Worm (Caenorhabditis elegans) whole organism, L1 larva: ENCODE measurements around the gene marg-1.

Experiments
- nhr-84 ChIP-seq: sonication (generic microtip); optimal IDR thresholded peaks from 2 replicates; lab custom pipeline; 2017; ENCODE audit warnings: missing biosample characterization, missing genetic modification characterization
- pqm-1 ChIP-seq: sonication (generic microtip); optimal IDR thresholded peaks from 3 replicates; lab custom pipeline; 2017; ENCODE audit warnings: missing biosample characterization, missing genetic modification characterization
- ztf-11 ChIP-seq, 2 experiments: sonication (generic microtip); optimal IDR thresholded peaks; 2 replicates each; lab custom pipeline; 2016 to 2017; ENCODE audit warnings: missing genetic modification characterization in 2 of 2, missing biosample characterization in 1 of 2, missing compliant biosample characterization in 1 of 2

DNA sequence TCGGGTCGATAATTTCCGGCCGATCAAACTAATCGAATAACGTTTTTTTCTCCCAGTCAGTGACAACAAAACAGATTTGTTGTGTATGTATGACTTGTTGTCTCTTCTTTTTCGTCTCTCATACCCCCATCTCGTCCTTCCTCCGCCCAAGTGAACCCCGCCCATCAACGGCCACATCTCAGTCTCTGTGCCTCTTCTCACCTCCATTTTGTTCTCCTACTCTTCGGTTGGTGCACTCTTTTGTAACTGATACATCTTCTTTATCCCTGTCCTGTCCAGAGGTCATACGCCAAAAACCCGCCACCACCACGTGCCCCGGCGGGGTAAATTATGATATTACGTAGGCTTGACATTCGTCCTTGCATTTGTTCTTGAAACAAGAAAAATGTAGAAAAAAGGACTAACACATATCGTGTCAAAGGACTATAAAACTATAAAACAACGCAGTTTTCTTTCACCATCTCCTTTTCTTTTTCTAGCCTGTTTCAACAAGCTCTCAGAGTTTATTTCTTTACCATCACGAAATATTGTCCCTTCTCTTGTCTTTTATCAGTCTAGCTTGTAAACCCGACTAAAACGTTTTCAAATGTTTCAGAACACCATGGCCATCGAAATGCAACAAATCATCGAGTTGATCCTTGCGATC lies 6.6 kb upstream of the marg-1 start, which contains the start of gene pmpl-1:
- TF ChIP-seq pqm-1 (no peak), ztf-11 (tag; optimal IDR thresholded peaks at IDR 0.05; lab: Kevin White, UChicago) (peak in 1 of 2 experiments; percentile 11), nhr-84 (tag; lab: Kevin White, UChicago) (no peak)
